Worm (Caenorhabditis elegans) whole organism, mixed stage, embryonic: Measurements from ENCODE around the gene pms-2.

Experiments
- ceh-83 ChIP-seq: fragments of 200-800 bp; sonication (Bioruptor generic); optimal IDR thresholded peaks from 2 replicates; lab custom pipeline; 2018; ENCODE audit warnings: mild to moderate bottlenecking, missing genetic modification characterization, missing compliant biosample characterization
- elt-3 ChIP-seq: fragments of 150-350 bp; optimal IDR thresholded peaks from 2 replicates; lab custom pipeline; 2014; ENCODE audit warnings: missing biosample characterization, missing genetic modification characterization
- flh-1 ChIP-seq: fragments of 200-800 bp; sonication (Bioruptor generic); optimal IDR thresholded peaks from 2 replicates; lab custom pipeline; 2018; ENCODE audit warnings: mild to moderate bottlenecking, missing genetic modification characterization, moderate library complexity, missing compliant biosample characterization
- lsy-2 ChIP-seq: fragments of 150-350 bp; optimal IDR thresholded peaks from 2 replicates; lab custom pipeline; 2014; ENCODE audit warnings: missing biosample characterization, missing genetic modification characterization
- mep-1 ChIP-seq: fragments of 150-350 bp; optimal IDR thresholded peaks from 2 replicates; lab custom pipeline; 2017; ENCODE audit warnings: missing biosample characterization, missing genetic modification reagents, missing genetic modification characterization, inconsistent platforms
- mls-2 ChIP-seq: sonication (generic microtip); optimal IDR thresholded peaks from 2 replicates; lab custom pipeline; 2016; ENCODE audit warnings: mild to moderate bottlenecking, missing genetic modification characterization, moderate library complexity, missing compliant biosample characterization
- pha-4 ChIP-seq: fragments of 150-350 bp; optimal IDR thresholded peaks from 2 replicates; lab custom pipeline; 2018; ENCODE audit warnings: missing biosample characterization, missing genetic modification reagents, missing genetic modification characterization
- tbx-8 ChIP-seq: fragments of 200-800 bp; sonication (Bioruptor generic); optimal IDR thresholded peaks from 2 replicates; lab custom pipeline; 2018; ENCODE audit warnings: mild to moderate bottlenecking, missing genetic modification characterization, moderate library complexity, missing compliant biosample characterization
- unc-62 ChIP-seq: fragments of 150-350 bp; optimal IDR thresholded peaks from 2 replicates; lab custom pipeline; 2014; ENCODE audit warnings: missing biosample characterization, missing genetic modification reagents, missing genetic modification characterization

ce11 chrV:11536667-11537066 is 33.7 kb downstream of the pms-2 start:
- TF ChIP-seq elt-3 (tag; lab: Kevin White, UChicago) (no peak), tbx-8 (no peak), unc-62 (GFP tag; lab: Kevin White, UChicago) (no peak), lsy-2 (tag; lab: Kevin White, UChicago) (no peak), mls-2 (tag; lab: Kevin White, UChicago) (no peak), pha-4 (tag; lab: Kevin White, UChicago) (no peak), mep-1 (tag; lab: Kevin White, UChicago) (no peak), flh-1 (no peak), ceh-83 (GFP tag; lab: Kevin White, UChicago) (no peak)
